Worm (Caenorhabditis elegans): ENCODE data around the gene ethe-1.

ethe-1 gene

DNA sequence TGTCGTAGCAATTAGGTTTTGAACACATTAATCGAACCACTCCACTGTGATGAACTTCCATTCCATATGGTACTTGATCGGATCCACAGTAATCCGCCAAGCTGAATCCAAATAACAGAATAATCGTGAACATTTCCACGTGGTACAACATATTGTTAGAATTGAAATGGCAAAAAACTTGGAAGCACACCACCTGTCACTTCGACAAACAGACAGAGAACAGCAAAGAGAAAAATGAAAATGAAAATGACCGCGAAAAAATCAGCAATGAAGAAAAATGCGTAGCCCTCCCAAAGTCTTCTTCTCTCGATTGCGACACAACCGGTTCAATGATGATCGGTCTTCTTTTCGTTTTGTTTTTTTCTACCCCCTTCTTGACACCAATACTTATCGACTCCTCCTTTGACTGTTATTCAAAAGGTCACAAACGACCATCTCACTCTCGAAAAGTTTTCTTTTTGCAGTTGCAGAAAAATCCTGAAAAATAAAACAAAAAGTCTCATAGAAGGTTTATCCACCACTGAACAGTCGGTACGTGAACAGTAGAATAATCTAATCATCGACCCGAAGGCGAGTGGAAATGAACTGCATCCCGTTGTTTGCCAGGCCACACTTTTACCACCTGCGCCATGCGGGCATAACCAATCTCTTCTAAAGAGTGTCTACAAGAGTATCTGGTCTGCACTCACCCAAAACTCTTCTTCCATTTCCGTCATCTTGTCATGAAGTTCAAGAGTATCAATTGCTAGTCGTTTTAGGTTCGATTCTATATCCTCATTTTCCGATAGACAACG lies 31.2 kb downstream of the ethe-1 start, which contains the start of gene wrt-3:
TSS of gene wrt-3 (minus strand) at position 322 of the 794 bp plus-strand sequence.
- TF ChIP-seq nfya-2 (GFP tag; IDR thresholded peaks at IDR 0.05), result no peak
- TF ChIP-seq F49E8.2 (tag; optimal IDR thresholded peaks at IDR 0.05; ENCODE audit: insufficient read depth), result no peak
- peak; percentile 88 for TF ChIP-seq T07F8.4 (tag; optimal IDR thresholded peaks at IDR 0.05)
- no peak for TF ChIP-seq unc-62 (GFP tag; optimal IDR thresholded peaks at IDR 0.05)
- TF ChIP-seq dpff-1 (tag; optimal IDR thresholded peaks at IDR 0.05), result peak; percentile 77
- peak in 1 of 3 experiments; percentile 7 for TF ChIP-seq lin-35 (GFP tag; optimal IDR thresholded peaks at IDR 0.05)
- no peak for TF ChIP-seq attf-5 (GFP tag; optimal IDR thresholded peaks at IDR 0.05)
- TF ChIP-seq lir-1 (GFP tag; conservative IDR thresholded peaks at IDR 0.05), result no peak
- peak; percentile 68 for TF ChIP-seq B0035.1 (tag; optimal IDR thresholded peaks at IDR 0.05)
- no peak for TF ChIP-seq ceh-91 (GFP tag; IDR thresholded peaks at IDR 0.05)
- no peak for TF ChIP-seq efl-1 (GFP tag; optimal IDR thresholded peaks at IDR 0.05)
- no peak for TF ChIP-seq F33H1.4 (GFP tag; IDR thresholded peaks at IDR 0.05)
- no peak for TF ChIP-seq F10E7.11 (tag; optimal IDR thresholded peaks at IDR 0.05)
- TF ChIP-seq nhr-27 (tag; optimal IDR thresholded peaks at IDR 0.05), result peak; percentile 94
- TF ChIP-seq mes-4 (tag; optimal IDR thresholded peaks at IDR 0.05), result peak; percentile 87
- peak; percentile 66 for TF ChIP-seq somi-1 (GFP tag; optimal IDR thresholded peaks at IDR 0.05)
- TF ChIP-seq madf-8 (GFP tag; conservative IDR thresholded peaks at IDR 0.05), result 0 out of 2 replicates have a peak, but pooled peaks have one; percentile 16
- TF ChIP-seq repo-1 (tag; optimal IDR thresholded peaks at IDR 0.05), result peak; percentile 91
- TF ChIP-seq rcor-1 (GFP tag; IDR thresholded peaks at IDR 0.05), result peak; percentile 77
- TF ChIP-seq hmg-1.2 (GFP tag; IDR thresholded peaks at IDR 0.05), result peak; percentile 71
- TF ChIP-seq let-526 (GFP tag; IDR thresholded peaks at IDR 0.05), result no peak
- TF ChIP-seq xnd-1 (tag; optimal IDR thresholded peaks at IDR 0.05), result peak; percentile 5
- TF ChIP-seq ceh-79 (tag; optimal IDR thresholded peaks at IDR 0.05), result peak; percentile 61
- TF ChIP-seq zim-3 (tag; optimal IDR thresholded peaks at IDR 0.05), result peak; percentile 97
- TF ChIP-seq B0019.2 (GFP tag; conservative IDR thresholded peaks at IDR 0.05), result 0 out of 2 replicates have a peak, but pooled peaks have one; percentile 37
- TF ChIP-seq him-1 (tag; optimal IDR thresholded peaks at IDR 0.05), result peak; percentile 96
- no peak; the same call in 1 of the 2 replicates for TF ChIP-seq Y53G8AR.9 (GFP tag; conservative IDR thresholded peaks at IDR 0.05)
- peak; percentile 48 for TF ChIP-seq F57C9.4 (tag; optimal IDR thresholded peaks at IDR 0.05)
- no peak for TF ChIP-seq pha-4 (tag; optimal IDR thresholded peaks at IDR 0.05)
- peak; percentile 80 for TF ChIP-seq ztf-26 (tag; optimal IDR thresholded peaks at IDR 0.05)
- peak; percentile 41 for TF ChIP-seq ccch-3 (GFP tag; optimal IDR thresholded peaks at IDR 0.05)
- peak; percentile 83 for TF ChIP-seq sptf-2 (GFP tag; optimal IDR thresholded peaks at IDR 0.05)
- no peak for TF ChIP-seq chd-7 (tag; optimal IDR thresholded peaks at IDR 0.05)
- peak; percentile 93 for TF ChIP-seq T26A5.8 (tag; optimal IDR thresholded peaks at IDR 0.05)
- peak; percentile 90 for TF ChIP-seq ceh-40 (GFP tag; IDR thresholded peaks at IDR 0.05)
- peak; percentile 73 for TF ChIP-seq D2030.7 (GFP tag; IDR thresholded peaks at IDR 0.05)
- peak; percentile 100 for TF ChIP-seq tbp1 (GFP tag; optimal IDR thresholded peaks at IDR 0.05)
- TF ChIP-seq hrde-1 (tag; optimal IDR thresholded peaks at IDR 0.05; ENCODE audit: borderline replicate concordance), result peak; percentile 88
- peak; percentile 65 for TF ChIP-seq lsy-27 (tag; optimal IDR thresholded peaks at IDR 0.05; ENCODE audit: borderline replicate concordance, insufficient read depth)
- TF ChIP-seq ekl-4 (GFP tag; IDR thresholded peaks at IDR 0.05), result no peak; the same call in 1 of the 2 replicates
- no peak for TF ChIP-seq F55B11.4 (tag; optimal IDR thresholded peaks at IDR 0.05; ENCODE audit: borderline replicate concordance, insufficient read depth)
- TF ChIP-seq hlh-12 (tag; optimal IDR thresholded peaks at IDR 0.05), result peak; percentile 90
- no peak for TF ChIP-seq ama-1 (optimal IDR thresholded peaks at IDR 0.05)
- peak; percentile 74 to 96 for TF ChIP-seq ama-1 (GFP tag; optimal IDR thresholded peaks at IDR 0.05)
- 0 out of 2 replicates have a peak, but pooled peaks have one; percentile 52 for TF ChIP-seq attf-3 (GFP tag; conservative IDR thresholded peaks at IDR 0.05)
- TF ChIP-seq ztf-22 (GFP tag; optimal IDR thresholded peaks at IDR 0.05), result peak; percentile 69
- TF ChIP-seq F22D6.2 (tag; optimal IDR thresholded peaks at IDR 0.05), result peak; percentile 22
